Worm (Caenorhabditis elegans) whole organism, late embryonic: ENCODE data around the gene C35B1.9.
"Not testable (repeated sequence)": the region's sequence is repeated elsewhere in the genome, so short reads cannot be mapped to it uniquely, and the experiment has no call there.

Experiments used
- F13H6.1 ChIP-seq: sonication (generic microtip); optimal IDR thresholded peaks from 2 replicates; lab custom pipeline; 2016; ENCODE audit warnings: missing genetic modification characterization, missing compliant biosample characterization
- ama-1 ChIP-seq: fragments of 150-350 bp; optimal IDR thresholded peaks from 2 replicates; lab custom pipeline; 2014
- ceh-22 ChIP-seq: sonication (generic microtip); optimal IDR thresholded peaks from 2 replicates; lab custom pipeline; 2017; ENCODE audit warnings: missing biosample characterization, missing genetic modification characterization
- ceh-9 ChIP-seq: sonication (generic microtip); optimal IDR thresholded peaks from 2 replicates; lab custom pipeline; 2016; ENCODE audit warnings: mild to moderate bottlenecking, missing genetic modification characterization, inconsistent platforms, missing compliant biosample characterization
- elt-2 ChIP-seq: sonication (generic microtip); optimal IDR thresholded peaks from 2 replicates; lab custom pipeline; 2016; ENCODE audit warnings: missing genetic modification reagents, missing genetic modification characterization, missing compliant biosample characterization
- fkh-6 ChIP-seq: sonication (generic microtip); optimal IDR thresholded peaks from 2 replicates; lab custom pipeline; 2016; ENCODE audit warnings: missing genetic modification characterization, missing compliant biosample characterization
- hlh-13 ChIP-seq: fragments of 200-800 bp; sonication (Bioruptor generic); optimal IDR thresholded peaks from 2 replicates; lab custom pipeline; 2018; ENCODE audit warnings: mild to moderate bottlenecking, missing genetic modification characterization, missing compliant biosample characterization
- hlh-6 ChIP-seq: sonication (generic microtip); optimal IDR thresholded peaks from 2 replicates; lab custom pipeline; 2016; ENCODE audit warnings: missing genotype, missing genetic modification characterization, missing compliant biosample characterization
- nfya-1 ChIP-seq: sonication (generic microtip); optimal IDR thresholded peaks from 2 replicates; lab custom pipeline; 2017; ENCODE audit warnings: missing genetic modification characterization, mild to moderate bottlenecking, missing compliant biosample characterization, antibody characterized with exemption, moderate library complexity
- nhr-232 ChIP-seq: sonication (generic microtip); optimal IDR thresholded peaks from 2 replicates; lab custom pipeline; 2016; ENCODE audit warnings: missing genetic modification characterization, missing compliant biosample characterization
- odd-2 ChIP-seq: sonication (generic microtip); optimal IDR thresholded peaks from 2 replicates; lab custom pipeline; 2017; ENCODE audit warnings: antibody characterized with exemption, mild to moderate bottlenecking, missing genetic modification characterization, missing compliant biosample characterization
- pha-4 ChIP-seq: fragments of 150-350 bp; optimal IDR thresholded peaks from 2 replicates; lab custom pipeline; 2018; ENCODE audit warnings: missing biosample characterization, missing genetic modification reagents, missing genetic modification characterization
- tbx-2 ChIP-seq: sonication (generic microtip); optimal IDR thresholded peaks from 2 replicates; lab custom pipeline; 2016; ENCODE audit warnings: missing genetic modification characterization, missing compliant biosample characterization
- unc-3 ChIP-seq, 2 experiments: fragments of 200-800 bp in 1 of 2; sonication (Bioruptor generic) in 1 of 2; sonication (generic microtip) in 1 of 2; conservative IDR thresholded peaks in 1 of 2; optimal IDR thresholded peaks in 1 of 2; 2 replicates each; pipeline versions ENCODE4 v1.3.6 to Lab custom; 2016 to 2022; ENCODE audit warnings: missing compliant biosample characterization in 2 of 2, missing genetic modification characterization in 2 of 2, missing genetic modification reagents in 1 of 2

DNA sequence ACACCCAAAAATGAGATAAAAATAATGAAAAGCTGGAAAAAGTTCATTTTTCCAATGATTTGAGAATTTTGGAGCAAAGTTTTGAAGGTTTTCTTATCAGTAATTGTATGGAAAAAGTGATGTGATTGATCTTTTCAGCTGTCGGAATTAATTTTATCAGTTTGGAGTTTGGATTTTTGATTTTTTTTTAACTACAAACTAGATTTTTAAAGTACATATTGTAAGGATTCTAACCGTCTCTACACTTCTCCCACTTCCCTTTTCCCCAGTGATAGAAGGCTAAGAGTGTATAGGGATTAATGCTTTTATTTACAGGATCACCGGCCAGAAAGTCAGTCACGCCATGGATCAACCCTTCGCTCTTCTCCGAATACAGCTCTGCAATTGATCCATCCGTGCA, 44.9 kb upstream of the C35B1.9 start, which contains the start of gene F49F1.7:
- TF ChIP-seq ceh-22 (tag; lab: Kevin White, UChicago); ceh-9 (tag; lab: Kevin White, UChicago); hlh-6 (tag; lab: Kevin White, UChicago); nhr-232; nfya-1; F13H6.1 (tag; lab: Kevin White, UChicago); elt-2 (tag; lab: Kevin White, UChicago); fkh-6 (tag; lab: Kevin White, UChicago); pha-4 (tag; lab: Kevin White, UChicago); odd-2; unc-3 (GFP tag; conservative IDR thresholded peaks at IDR 0.05; lab: Robert Waterston, UW); unc-3 (tag; optimal IDR thresholded peaks at IDR 0.05; lab: Kevin White, UChicago); hlh-13 (GFP tag; lab: Kevin White, UChicago); ama-1 (lab: Kevin White, UChicago); tbx-2 (tag; lab: Kevin White, UChicago): not testable (repeated sequence)
